Worm (Caenorhabditis elegans) whole organism, mixed stage, embryonic: ENCODE results near the gene mrt-2.
"Not testable (repeated sequence)": the region's sequence is repeated elsewhere in the genome, so short reads cannot be mapped to it uniquely, and the experiment has no call there.

Experiments used
- M03D4.4 ChIP-seq: sonication (generic microtip); optimal IDR thresholded peaks from 2 replicates; lab custom pipeline; 2017; ENCODE audit warnings: mild to moderate bottlenecking, missing genetic modification characterization, missing compliant biosample characterization
- bed-3 ChIP-seq: fragments of 200-800 bp; sonication (Bioruptor generic); optimal IDR thresholded peaks from 3 replicates; lab custom pipeline; 2018; ENCODE audit warnings: mild to moderate bottlenecking, missing genetic modification characterization, moderate library complexity, missing compliant biosample characterization
- blmp-1 ChIP-seq: fragments of 150-350 bp; optimal IDR thresholded peaks from 2 replicates; lab custom pipeline; 2014; ENCODE audit warnings: missing biosample characterization, missing genetic modification characterization
- ceh-39 ChIP-seq: fragments of 150-350 bp; optimal IDR thresholded peaks from 2 replicates; lab custom pipeline; 2014; ENCODE audit warnings: missing biosample characterization, missing genetic modification characterization
- ceh-43 ChIP-seq: fragments of 200-800 bp; sonication (Bioruptor generic); optimal IDR thresholded peaks from 2 replicates; lab custom pipeline; 2018; ENCODE audit warnings: mild to moderate bottlenecking, missing genetic modification characterization, moderate library complexity, missing compliant biosample characterization
- ceh-83 ChIP-seq: fragments of 200-800 bp; sonication (Bioruptor generic); optimal IDR thresholded peaks from 2 replicates; lab custom pipeline; 2018; ENCODE audit warnings: mild to moderate bottlenecking, missing genetic modification characterization, missing compliant biosample characterization
- ces-1 ChIP-seq: fragments of 150-350 bp; optimal IDR thresholded peaks from 2 replicates; lab custom pipeline; 2014; ENCODE audit warnings: missing biosample characterization, missing genetic modification reagents, missing genetic modification characterization
- drap-1 ChIP-seq: fragments of 200-800 bp; sonication (Bioruptor generic); optimal IDR thresholded peaks from 3 replicates; lab custom pipeline; 2018; ENCODE audit warnings: mild to moderate bottlenecking, missing genetic modification characterization, missing compliant biosample characterization
- elt-1 ChIP-seq: sonication (generic microtip); optimal IDR thresholded peaks from 2 replicates; lab custom pipeline; 2017; ENCODE audit warnings: missing genetic modification characterization, mild to moderate bottlenecking, missing compliant biosample characterization, antibody characterized with exemption, moderate library complexity, borderline replicate concordance; ENCODE audit not compliant: insufficient read depth
- elt-3 ChIP-seq: fragments of 150-350 bp; optimal IDR thresholded peaks from 2 replicates; lab custom pipeline; 2014; ENCODE audit warnings: missing biosample characterization, missing genetic modification characterization
- flh-1 ChIP-seq: fragments of 200-800 bp; sonication (Bioruptor generic); optimal IDR thresholded peaks from 2 replicates; lab custom pipeline; 2018; ENCODE audit warnings: mild to moderate bottlenecking, missing genetic modification characterization, moderate library complexity, missing compliant biosample characterization
- ham-2 ChIP-seq: fragments of 200-800 bp; sonication (Bioruptor generic); optimal IDR thresholded peaks from 2 replicates; lab custom pipeline; 2018; ENCODE audit warnings: mild to moderate bottlenecking, missing genetic modification characterization, missing compliant biosample characterization
- hlh-1 ChIP-seq: fragments of 150-350 bp; optimal IDR thresholded peaks from 2 replicates; lab custom pipeline; 2014; ENCODE audit warnings: missing biosample characterization, missing genetic modification reagents, missing genetic modification characterization
- lin-32 ChIP-seq: fragments of 200-800 bp; sonication (Bioruptor generic); optimal IDR thresholded peaks from 2 replicates; lab custom pipeline; 2018; ENCODE audit warnings: mild to moderate bottlenecking, missing genetic modification characterization, missing compliant biosample characterization
- lsy-2 ChIP-seq: fragments of 150-350 bp; optimal IDR thresholded peaks from 2 replicates; lab custom pipeline; 2014; ENCODE audit warnings: missing biosample characterization, missing genetic modification characterization
- mab-5 ChIP-seq: fragments of 150-350 bp; optimal IDR thresholded peaks from 2 replicates; lab custom pipeline; 2014; ENCODE audit warnings: missing biosample characterization, missing genetic modification characterization
- mep-1 ChIP-seq: fragments of 150-350 bp; optimal IDR thresholded peaks from 2 replicates; lab custom pipeline; 2017; ENCODE audit warnings: missing biosample characterization, missing genetic modification reagents, missing genetic modification characterization, inconsistent platforms
- mls-2 ChIP-seq: sonication (generic microtip); optimal IDR thresholded peaks from 2 replicates; lab custom pipeline; 2016; ENCODE audit warnings: mild to moderate bottlenecking, missing genetic modification characterization, moderate library complexity, missing compliant biosample characterization
- nhr-12 ChIP-seq: fragments of 150-350 bp; optimal IDR thresholded peaks from 2 replicates; lab custom pipeline; 2014; ENCODE audit warnings: missing biosample characterization, missing genetic modification characterization
- nhr-2 ChIP-seq: fragments of 150-350 bp; optimal IDR thresholded peaks from 2 replicates; lab custom pipeline; 2014; ENCODE audit warnings: missing biosample characterization, missing genetic modification characterization
- nhr-28 ChIP-seq: fragments of 150-350 bp; optimal IDR thresholded peaks from 2 replicates; lab custom pipeline; 2014; ENCODE audit warnings: missing biosample characterization, missing genetic modification characterization
- nhr-76 ChIP-seq: sonication (generic microtip); optimal IDR thresholded peaks from 2 replicates; lab custom pipeline; 2017; ENCODE audit warnings: missing biosample characterization, missing genetic modification characterization
- pha-4 ChIP-seq: fragments of 150-350 bp; optimal IDR thresholded peaks from 2 replicates; lab custom pipeline; 2018; ENCODE audit warnings: missing biosample characterization, missing genetic modification reagents, missing genetic modification characterization
- snpc-4 ChIP-seq: fragments of 150-350 bp; optimal IDR thresholded peaks from 2 replicates; lab custom pipeline; 2014; ENCODE audit warnings: missing biosample characterization, missing genetic modification characterization
- sptf-1 ChIP-seq: sonication (generic microtip); optimal IDR thresholded peaks from 2 replicates; lab custom pipeline; 2017; ENCODE audit warnings: mild to moderate bottlenecking, missing genetic modification characterization, moderate library complexity, missing compliant biosample characterization
- tbx-8 ChIP-seq: fragments of 200-800 bp; sonication (Bioruptor generic); optimal IDR thresholded peaks from 2 replicates; lab custom pipeline; 2018; ENCODE audit warnings: mild to moderate bottlenecking, missing genetic modification characterization, moderate library complexity, missing compliant biosample characterization
- unc-39 ChIP-seq: fragments of 150-350 bp; optimal IDR thresholded peaks from 2 replicates; lab custom pipeline; 2014; ENCODE audit warnings: missing biosample characterization, missing genetic modification characterization
- unc-62 ChIP-seq: fragments of 150-350 bp; optimal IDR thresholded peaks from 2 replicates; lab custom pipeline; 2014; ENCODE audit warnings: missing biosample characterization, missing genetic modification reagents, missing genetic modification characterization
- zip-8 ChIP-seq: fragments of 150-350 bp; optimal IDR thresholded peaks from 2 replicates; lab custom pipeline; 2014; ENCODE audit warnings: missing biosample characterization, missing genetic modification characterization
- ztf-11 ChIP-seq: fragments of 150-350 bp; optimal IDR thresholded peaks from 2 replicates; lab custom pipeline; 2014; ENCODE audit warnings: missing biosample characterization, missing genetic modification characterization

The mrt-2 gene

DNA sequence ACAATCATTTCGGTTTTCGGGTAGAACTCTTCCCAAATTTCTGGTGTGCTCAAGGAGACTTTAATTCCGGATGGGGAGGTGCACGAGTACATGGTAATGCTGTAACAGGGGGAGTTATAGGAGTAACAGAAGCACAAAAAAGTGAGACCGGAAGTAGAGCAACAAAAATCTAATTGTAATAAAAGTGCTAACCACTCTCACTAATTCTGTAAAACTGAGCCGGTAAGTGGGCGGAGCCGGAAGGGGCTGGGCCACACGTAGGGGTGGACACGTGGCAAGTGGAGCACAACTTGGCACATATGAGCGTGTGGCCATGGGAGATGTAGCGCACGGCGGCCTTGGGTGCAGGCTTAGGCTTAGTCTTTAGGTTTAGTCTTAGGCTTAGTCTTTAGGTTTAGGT, 39.4 kb downstream of the mrt-2 start, which contains the start of gene tbx-38:
tbx-38 (minus strand) TSS at position 101 of the 400 bp plus-strand sequence.
- no peak for TF ChIP-seq unc-62 (GFP tag; lab: Kevin White, UChicago)
- TF ChIP-seq sptf-1 (tag; lab: Kevin White, UChicago): no peak
- TF ChIP-seq hlh-1 (tag; lab: Kevin White, UChicago): no peak
- no peak for TF ChIP-seq lin-32 (GFP tag; lab: Kevin White, UChicago)
- no peak for TF ChIP-seq unc-39 (tag; lab: Kevin White, UChicago)
- TF ChIP-seq nhr-2 (tag; lab: Kevin White, UChicago): no peak
- TF ChIP-seq nhr-12 (tag; lab: Kevin White, UChicago): no peak
- no peak for TF ChIP-seq pha-4 (tag; lab: Kevin White, UChicago)
- no peak for TF ChIP-seq ces-1 (GFP tag; lab: Kevin White, UChicago)
- no peak for TF ChIP-seq blmp-1
- TF ChIP-seq M03D4.4 (tag; lab: Kevin White, UChicago): no peak

DNA sequence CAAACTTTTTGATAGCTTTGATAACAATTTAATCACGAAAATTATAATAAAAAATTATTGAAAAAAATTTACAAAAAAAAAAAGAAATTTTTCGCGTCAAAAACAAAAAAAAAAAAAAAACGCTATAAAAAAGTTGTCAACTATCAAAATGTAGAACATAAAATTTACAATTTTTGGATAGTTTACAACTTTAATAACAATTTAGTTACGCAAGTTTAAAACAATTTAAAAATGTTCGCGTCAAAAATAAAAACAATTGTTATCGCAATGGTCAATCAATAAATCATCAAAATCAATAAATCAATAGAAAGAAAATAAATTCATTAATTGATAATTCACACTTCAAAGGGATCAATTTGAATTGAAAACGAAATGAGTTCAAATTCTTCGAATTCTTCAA, 40.8 kb downstream of the mrt-2 start, which contains the start of gene C24H11.1:
C24H11.1 (plus strand) TSS at position 301 of the 400 bp plus-strand sequence.
- not testable (repeated sequence) for TF ChIP-seq ceh-39 (tag; lab: Kevin White, UChicago); nhr-28 (tag; lab: Kevin White, UChicago); unc-62 (GFP tag; lab: Kevin White, UChicago)

DNA sequence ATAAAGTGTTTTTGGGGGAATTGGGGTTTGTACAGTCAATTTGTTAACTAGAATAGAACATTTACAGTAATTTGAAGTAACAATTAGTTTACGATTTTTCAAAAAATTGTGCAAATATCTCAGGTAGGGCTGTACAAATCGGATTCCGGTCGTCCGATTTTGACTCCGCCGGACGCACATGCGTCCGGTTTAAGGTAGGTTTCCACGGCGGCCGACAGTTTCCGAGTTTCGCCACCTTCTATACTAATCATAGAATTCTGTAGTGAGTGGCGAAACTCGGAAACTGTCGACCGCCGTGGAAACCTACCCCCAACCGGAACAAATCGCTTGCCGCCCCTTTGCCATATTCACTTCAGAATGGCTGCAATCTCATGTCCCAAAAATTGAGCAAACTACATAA, 42.9 kb downstream of the mrt-2 start:
- TF ChIP-seq nhr-12 (tag; lab: Kevin White, UChicago) (no peak), drap-1 (GFP tag; lab: Kevin White, UChicago) (no peak), pha-4 (tag; lab: Kevin White, UChicago) (no peak), mep-1 (no peak), lsy-2 (tag; lab: Kevin White, UChicago) (no peak), snpc-4 (tag; lab: Kevin White, UChicago) (no peak), ceh-43 (GFP tag; lab: Kevin White, UChicago) (no peak), tbx-8 (GFP tag; lab: Kevin White, UChicago) (no peak), ceh-83 (no peak), blmp-1 (no peak), mab-5 (tag; lab: Kevin White, UChicago) (no peak), unc-39 (tag; lab: Kevin White, UChicago) (no peak), hlh-1 (tag; lab: Kevin White, UChicago) (no peak), M03D4.4 (tag; lab: Kevin White, UChicago) (no peak), unc-62 (GFP tag; lab: Kevin White, UChicago) (no peak), elt-1 (tag; lab: Kevin White, UChicago) (no peak), mls-2 (tag; lab: Kevin White, UChicago) (no peak)
- TF ChIP-seq, all 35 proteins: peak for 0

DNA sequence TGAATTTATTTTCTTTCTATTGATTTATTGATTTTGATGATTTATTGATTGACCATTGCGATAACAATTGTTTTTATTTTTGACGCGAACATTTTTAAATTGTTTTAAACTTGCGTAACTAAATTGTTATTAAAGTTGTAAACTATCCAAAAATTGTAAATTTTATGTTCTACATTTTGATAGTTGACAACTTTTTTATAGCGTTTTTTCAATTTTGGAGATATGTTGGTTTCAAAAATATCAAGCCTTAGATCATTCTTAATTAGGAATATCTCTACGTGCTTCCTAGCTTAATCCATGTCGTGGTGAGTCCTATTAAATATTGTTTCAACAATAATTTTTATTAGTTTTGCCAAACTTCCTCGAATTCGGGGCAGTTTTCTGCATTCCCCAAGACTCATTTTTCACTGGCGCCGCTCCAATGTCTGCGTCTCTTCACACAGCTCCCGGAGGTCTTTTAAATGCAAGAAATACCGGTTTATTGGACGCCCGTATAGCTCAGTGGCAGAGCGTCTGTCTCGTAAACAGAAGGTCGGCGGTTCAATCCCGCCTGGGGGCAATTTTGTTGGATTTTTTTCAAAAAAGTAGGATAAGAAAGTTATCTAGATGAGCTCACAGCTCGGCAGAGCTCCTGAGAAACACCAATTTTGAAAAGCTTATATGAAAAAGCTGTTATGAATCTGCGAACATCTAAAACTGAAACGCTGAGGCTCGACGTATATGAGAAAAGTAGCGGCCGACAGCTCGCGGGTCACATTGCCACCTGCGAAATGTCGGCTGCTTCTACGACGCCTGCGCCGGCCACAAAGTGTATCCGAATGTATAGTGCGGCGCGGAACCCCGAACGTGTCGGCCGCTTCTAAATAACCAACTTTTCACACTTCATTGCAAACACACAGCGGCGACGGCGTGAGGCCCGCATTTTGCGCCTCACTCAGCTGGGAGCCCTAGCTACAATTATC, 46.0 kb downstream of the mrt-2 start, which contains the start of gene C24H11.2:
C24H11.2 (minus strand) TSS at position 51 of the 962 bp plus-strand sequence.
- peak; percentile 27 for TF ChIP-seq ceh-43 (GFP tag; lab: Kevin White, UChicago)
- peak; percentile 11 for TF ChIP-seq drap-1 (GFP tag; lab: Kevin White, UChicago)
- peak; percentile 34 for TF ChIP-seq M03D4.4 (tag; lab: Kevin White, UChicago)
- peak; percentile 40 for TF ChIP-seq sptf-1 (tag; lab: Kevin White, UChicago)
- TF ChIP-seq bed-3: peak; percentile 35
- TF ChIP-seq, all 35 proteins: peak for 5; not testable (repeated sequence) for 30

DNA sequence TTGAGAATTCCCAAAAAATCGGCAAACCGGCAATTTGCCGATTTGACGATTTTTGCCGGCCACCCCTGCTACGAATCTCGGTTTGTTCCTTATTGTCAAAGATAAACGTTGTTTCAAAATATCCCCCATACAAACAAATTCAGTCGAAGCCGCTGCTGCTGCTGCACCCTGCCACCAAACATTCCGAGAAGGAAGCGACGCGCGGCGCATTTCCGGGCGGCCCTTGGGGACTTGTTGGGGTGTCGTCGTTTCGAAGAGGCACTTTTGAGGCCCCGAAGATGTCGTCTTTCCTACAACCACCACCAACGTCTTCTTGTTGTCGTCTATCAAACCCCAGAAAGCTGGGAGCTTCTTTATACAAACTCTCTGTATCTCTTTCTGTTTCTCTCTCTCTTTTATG, 47.8 kb downstream of the mrt-2 start:
- TF ChIP-seq sptf-1 (tag; lab: Kevin White, UChicago) (peak; percentile 4), mls-2 (tag; lab: Kevin White, UChicago) (no peak)

DNA sequence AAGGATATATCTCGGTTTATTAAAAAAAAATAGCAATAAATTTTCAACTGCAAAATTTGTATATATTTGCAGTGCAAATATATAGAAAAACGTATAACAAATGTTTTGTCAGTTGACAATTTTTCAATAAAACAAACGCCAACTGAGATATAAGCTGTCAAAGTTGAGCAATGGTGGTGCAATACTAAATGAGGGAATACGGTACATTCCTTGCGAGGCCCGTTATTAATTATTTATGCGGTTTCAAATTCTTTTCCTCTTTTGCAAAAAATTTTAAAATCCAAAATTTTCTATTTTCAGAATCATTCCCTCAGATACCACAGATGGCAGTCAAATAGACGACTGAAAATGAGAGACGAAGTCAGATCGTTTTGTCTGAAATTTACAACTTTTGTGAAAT, 48.9 kb downstream of the mrt-2 start, which contains the start of gene twk-39:
twk-39 (plus strand) TSS at position 301 of the 400 bp plus-strand sequence.
- no peak for TF ChIP-seq mab-5 (tag; lab: Kevin White, UChicago)
- no peak for TF ChIP-seq tbx-8 (GFP tag; lab: Kevin White, UChicago)
- no peak for TF ChIP-seq pha-4 (tag; lab: Kevin White, UChicago)
- TF ChIP-seq ztf-11 (tag; lab: Kevin White, UChicago): no peak
- no peak for TF ChIP-seq nhr-2 (tag; lab: Kevin White, UChicago)
- TF ChIP-seq elt-3 (tag; lab: Kevin White, UChicago): no peak
- TF ChIP-seq flh-1 (GFP tag; lab: Kevin White, UChicago): no peak
- TF ChIP-seq ham-2: no peak
- no peak for TF ChIP-seq ceh-83
- TF ChIP-seq zip-8: no peak
- no peak for TF ChIP-seq bed-3
- no peak for TF ChIP-seq nhr-76 (tag; lab: Kevin White, UChicago)
